Worm (Caenorhabditis elegans): Measurements from ENCODE around the gene R193.1.

DNA sequence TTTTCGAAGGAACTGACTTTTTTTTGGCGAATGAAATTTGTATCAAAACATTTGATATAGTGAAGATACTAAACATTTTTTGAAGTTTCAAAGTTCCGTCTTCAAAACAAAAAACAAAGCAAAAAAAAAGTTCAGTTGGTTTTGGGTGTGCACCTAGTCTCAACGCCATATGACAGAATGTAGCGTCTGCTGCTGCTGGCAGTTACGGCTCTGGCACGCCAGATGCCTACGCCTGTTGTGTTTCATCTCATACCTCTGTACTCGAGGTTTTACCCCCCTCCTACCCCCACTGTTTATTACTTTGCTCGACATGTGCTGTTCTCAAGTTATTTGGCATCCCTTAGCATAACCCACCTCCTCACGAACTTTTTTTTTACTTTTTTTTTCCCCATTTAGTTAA, 44.0 kb upstream of the R193.1 start:
- no peak for TF ChIP-seq flt-1 (GFP tag; IDR thresholded peaks at IDR 0.05)
- TF ChIP-seq scrt-1 (GFP tag; IDR thresholded peaks at IDR 0.05) = no peak
- no peak for TF ChIP-seq ama-1 (optimal IDR thresholded peaks at IDR 0.05)
- TF ChIP-seq tra-4 (tag; optimal IDR thresholded peaks at IDR 0.05) = no peak

All from whole organism, early embryonic.